Worm (Caenorhabditis elegans): ENCODE data around the gene his-6.
"Not testable (repeated sequence)": the region's sequence is repeated elsewhere in the genome, so short reads cannot be mapped to it uniquely, and the experiment has no call there.

- not testable (repeated sequence) for TF ChIP-seq nhr-11, jun-1 (tag; optimal IDR thresholded peaks at IDR 0.05)
Observed at ce11 chrV:8534534-8535283, at the start of gene his-6, which contains the start of gene his-5.

Measured in whole organism, L3 larva.